Fruit fly (Drosophila melanogaster) whole organism, embryonic: Measurements from ENCODE around the gene Stim.

Experiments
- Ada2b ChIP-seq: fragments of 200-800 bp; sonication (Bioruptor generic); IDR thresholded peaks from 2 replicates; pipeline ENCODE4 v1.3.6; 2022; ENCODE audit warnings: missing biosample characterization, missing genetic modification characterization
- B-H2 ChIP-seq: fragments of 200-800 bp; sonication (Bioruptor generic); optimal IDR thresholded peaks from 2 replicates; lab custom pipeline; 2018; ENCODE audit warnings: missing biosample characterization, mild to moderate bottlenecking, missing genetic modification characterization
- Bgb ChIP-seq: fragments of 200-800 bp; sonication (Bioruptor generic); IDR thresholded peaks from 2 replicates; pipeline ENCODE4 v1.3.6; 2022; ENCODE audit warnings: missing biosample characterization, missing genetic modification characterization; ENCODE audit not compliant: partially characterized antibody
- CG10979 ChIP-seq: fragments of 200-800 bp; sonication (Bioruptor generic); optimal IDR thresholded peaks from 2 replicates; lab custom pipeline; 2018; ENCODE audit warnings: missing biosample characterization, mild to moderate bottlenecking, missing genetic modification characterization, moderate library complexity
- CG11456 ChIP-seq: fragments of 200-800 bp; sonication (Bioruptor generic); IDR thresholded peaks from 3 replicates; pipeline ENCODE4 v1.3.6; 2022; ENCODE audit warnings: missing biosample characterization, missing genetic modification characterization
- CG11695 ChIP-seq: fragments of 200-800 bp; sonication (Bioruptor generic); IDR thresholded peaks from 3 replicates; pipeline ENCODE4 v1.3.6; 2022; ENCODE audit warnings: missing biosample characterization, missing genetic modification characterization
- CG12942 ChIP-seq: fragments of 200-800 bp; sonication (Bioruptor generic); optimal IDR thresholded peaks from 3 replicates; lab custom pipeline; 2016; ENCODE audit warnings: missing biosample characterization, missing genetic modification characterization
- CG13296 ChIP-seq: fragments of 200-800 bp; sonication (Bioruptor generic); optimal IDR thresholded peaks from 3 replicates; lab custom pipeline; 2018; ENCODE audit warnings: missing biosample characterization, mild to moderate bottlenecking, missing genetic modification characterization
- CG14710 ChIP-seq: fragments of 200-800 bp; sonication (Bioruptor generic); optimal IDR thresholded peaks from 3 replicates; lab custom pipeline; 2019; ENCODE audit warnings: missing biosample characterization, mild to moderate bottlenecking, missing genetic modification characterization, moderate library complexity
- CG15011 ChIP-seq: fragments of 200-800 bp; sonication (Bioruptor generic); optimal IDR thresholded peaks from 3 replicates; lab custom pipeline; 2018; ENCODE audit warnings: missing biosample characterization, mild to moderate bottlenecking, missing genetic modification characterization
- CG15073 ChIP-seq: fragments of 200-800 bp; sonication (Bioruptor generic); optimal IDR thresholded peaks from 2 replicates; lab custom pipeline; 2016; ENCODE audit warnings: missing biosample characterization, missing genetic modification characterization
- CG15601 ChIP-seq: fragments of 200-800 bp; sonication (Bioruptor generic); optimal IDR thresholded peaks from 3 replicates; lab custom pipeline; 2019; ENCODE audit warnings: missing biosample characterization, mild to moderate bottlenecking, missing genetic modification characterization, moderate library complexity
- CG18764 ChIP-seq: fragments of 200-800 bp; sonication (Bioruptor generic); optimal IDR thresholded peaks from 3 replicates; lab custom pipeline; 2016; ENCODE audit warnings: missing biosample characterization, missing genetic modification characterization
- CG2199 ChIP-seq: fragments of 200-800 bp; sonication (Bioruptor generic); IDR thresholded peaks from 3 replicates; pipeline ENCODE4 v1.3.6; 2022; ENCODE audit warnings: missing biosample characterization, missing genetic modification characterization
- CG2678 ChIP-seq: fragments of 200-800 bp; sonication (Bioruptor generic); optimal IDR thresholded peaks from 3 replicates; lab custom pipeline; 2019; ENCODE audit warnings: missing biosample characterization, mild to moderate bottlenecking, missing genetic modification characterization, moderate library complexity
- CG30431 ChIP-seq: fragments of 200-800 bp; sonication (Bioruptor generic); optimal IDR thresholded peaks from 2 replicates; lab custom pipeline; 2017; ENCODE audit warnings: missing biosample characterization, missing genetic modification characterization
- CG32772 ChIP-seq: fragments of 200-800 bp; sonication (Bioruptor generic); IDR thresholded peaks from 2 replicates; pipeline ENCODE4 v1.3.6; 2022; ENCODE audit warnings: missing biosample characterization, missing genetic modification characterization
- CG3407 ChIP-seq: fragments of 200-800 bp; sonication (Bioruptor generic); optimal IDR thresholded peaks from 2 replicates; lab custom pipeline; 2018; ENCODE audit warnings: missing biosample characterization, mild to moderate bottlenecking, missing genetic modification characterization
- CG34376 ChIP-seq: fragments of 200-800 bp; sonication (Bioruptor generic); optimal IDR thresholded peaks from 2 replicates; lab custom pipeline; 2018; ENCODE audit warnings: missing biosample characterization, mild to moderate bottlenecking, missing genetic modification characterization
- CG6854 ChIP-seq: fragments of 200-800 bp; sonication (Bioruptor generic); optimal IDR thresholded peaks from 3 replicates; lab custom pipeline; 2017; ENCODE audit warnings: missing biosample characterization, mild to moderate bottlenecking, missing genetic modification characterization
- CG7556 ChIP-seq: fragments of 200-800 bp; sonication (Bioruptor generic); optimal IDR thresholded peaks from 2 replicates; lab custom pipeline; 2017; ENCODE audit warnings: missing biosample characterization, mild to moderate bottlenecking, missing genetic modification characterization
- CG7839 ChIP-seq: fragments of 200-800 bp; sonication (Bioruptor generic); optimal IDR thresholded peaks from 3 replicates; lab custom pipeline; 2018; ENCODE audit warnings: missing biosample characterization, mild to moderate bottlenecking, missing genetic modification characterization, moderate library complexity
- CG7987 ChIP-seq: fragments of 200-800 bp; sonication (Bioruptor generic); optimal IDR thresholded peaks from 2 replicates; lab custom pipeline; 2018; ENCODE audit warnings: missing biosample characterization, mild to moderate bottlenecking, missing genetic modification characterization, moderate library complexity
- CTCF ChIP-seq: fragments of 200-800 bp; sonication (Bioruptor generic); optimal IDR thresholded peaks from 2 replicates; lab custom pipeline; 2017; ENCODE audit warnings: missing biosample characterization, mild to moderate bottlenecking, missing genetic modification characterization, moderate library complexity
- CkIIα-i1 ChIP-seq: fragments of 200-800 bp; sonication (Bioruptor generic); IDR thresholded peaks from 2 replicates; pipeline ENCODE4 v1.3.6; 2022; ENCODE audit warnings: missing biosample characterization, missing genetic modification characterization
- Deaf1 ChIP-seq: fragments of 200-800 bp; optimal IDR thresholded peaks from 3 replicates; lab custom pipeline; 2019; ENCODE audit warnings: missing biosample characterization, mild to moderate bottlenecking, missing genetic modification characterization, moderate library complexity
- Dll ChIP-seq: fragments of 200-800 bp; sonication (Bioruptor generic); IDR thresholded peaks from 4 replicates; pipeline ENCODE4 v1.3.6; 2022; ENCODE audit warnings: missing biosample characterization, missing genetic modification characterization; ENCODE audit not compliant: partially characterized antibody
- Gug ChIP-seq: fragments of 200-800 bp; sonication (Bioruptor generic); IDR thresholded peaks from 4 replicates; pipeline ENCODE4 v1.3.6; 2022; ENCODE audit warnings: missing biosample characterization, missing genetic modification characterization
- HLHmδ ChIP-seq: fragments of 200-800 bp; sonication (Bioruptor generic); optimal IDR thresholded peaks from 2 replicates; lab custom pipeline; 2018; ENCODE audit warnings: missing biosample characterization, mild to moderate bottlenecking, missing genetic modification characterization, moderate library complexity
- Hmr ChIP-seq: fragments of 200-800 bp; sonication (Bioruptor generic); optimal IDR thresholded peaks from 3 replicates; lab custom pipeline; 2017; ENCODE audit warnings: mild to moderate bottlenecking, missing biosample characterization, missing genetic modification reagents, missing genetic modification characterization
- Mad ChIP-seq: fragments of 200-800 bp; sonication (Bioruptor generic); optimal IDR thresholded peaks from 2 replicates; lab custom pipeline; 2016; ENCODE audit warnings: missing biosample characterization, missing genetic modification characterization
- Scr ChIP-seq: fragments of 200-800 bp; sonication (Bioruptor generic); IDR thresholded peaks from 2 replicates; pipeline ENCODE4 v1.3.6; 2022; ENCODE audit warnings: missing biosample characterization, missing genetic modification characterization; ENCODE audit not compliant: partially characterized antibody
- Sin3A ChIP-seq: fragments of >200 bp; optimal IDR thresholded peaks from 2 replicates; lab custom pipeline; 2018
- YL-1 ChIP-seq: fragments of 200-800 bp; sonication (Bioruptor generic); optimal IDR thresholded peaks from 3 replicates; lab custom pipeline; 2017; ENCODE audit warnings: missing biosample characterization, mild to moderate bottlenecking, missing genetic modification characterization
- al ChIP-seq: fragments of 200-800 bp; sonication (Bioruptor generic); IDR thresholded peaks from 2 replicates; pipeline ENCODE4 v1.3.6; 2022; ENCODE audit warnings: missing biosample characterization, missing genetic modification characterization
- amos ChIP-seq: fragments of 200-800 bp; sonication (Bioruptor generic); IDR thresholded peaks from 2 replicates; pipeline ENCODE4 v1.3.6; 2022; ENCODE audit warnings: missing biosample characterization, missing genetic modification characterization; ENCODE audit not compliant: partially characterized antibody
- ci ChIP-seq: fragments of 200-800 bp; sonication (Bioruptor generic); IDR thresholded peaks from 3 replicates; pipeline ENCODE4 v1.3.6; 2022; ENCODE audit warnings: missing biosample characterization, missing genetic modification characterization
- corto ChIP-seq: fragments of 200-800 bp; sonication (Bioruptor generic); optimal IDR thresholded peaks from 2 replicates; lab custom pipeline; 2016; ENCODE audit warnings: missing biosample characterization, mild to moderate bottlenecking, missing genetic modification characterization, moderate library complexity
- cwo ChIP-seq: fragments of 200-800 bp; sonication (Bioruptor generic); optimal IDR thresholded peaks from 3 replicates; lab custom pipeline; 2017; ENCODE audit warnings: missing biosample characterization, missing genetic modification characterization, mild to moderate bottlenecking, moderate library complexity, missing genetic modification reagents
- da ChIP-seq: fragments of 200-800 bp; sonication (Bioruptor generic); optimal IDR thresholded peaks from 2 replicates; lab custom pipeline; 2016; ENCODE audit warnings: missing biosample characterization, missing genetic modification characterization
- dmrt11E ChIP-seq: fragments of 200-800 bp; sonication (Bioruptor generic); optimal IDR thresholded peaks from 3 replicates; lab custom pipeline; 2018; ENCODE audit warnings: missing biosample characterization, mild to moderate bottlenecking, missing genetic modification characterization, moderate library complexity
- dmrt99B ChIP-seq: fragments of 200-800 bp; sonication (Bioruptor generic); optimal IDR thresholded peaks from 2 replicates; lab custom pipeline; 2018; ENCODE audit warnings: missing biosample characterization, mild to moderate bottlenecking, missing genetic modification characterization, moderate library complexity
- fru ChIP-seq: fragments of >200 bp; optimal IDR thresholded peaks from 2 replicates; lab custom pipeline; 2017
- hth ChIP-seq: fragments of >200 bp; optimal IDR thresholded peaks from 2 replicates; lab custom pipeline; 2017; ENCODE audit warnings: inconsistent platforms
- insv ChIP-seq, 2 experiments: fragments of 200-800 bp; sonication (Bioruptor generic); optimal IDR thresholded peaks; 3 replicates each; lab custom pipeline; 2016 to 2018; ENCODE audit warnings: missing biosample characterization in 2 of 2, missing genetic modification characterization in 2 of 2
- jigr1 ChIP-seq: fragments of 200-800 bp; sonication (Bioruptor generic); IDR thresholded peaks from 3 replicates; pipeline ENCODE4 v1.3.6; 2022; ENCODE audit warnings: missing biosample characterization, missing genetic modification characterization
- luna ChIP-seq: fragments of 200-800 bp; sonication (Bioruptor generic); optimal IDR thresholded peaks from 2 replicates; lab custom pipeline; 2016; ENCODE audit warnings: missing biosample characterization, missing genetic modification characterization
- prd ChIP-seq, 3 experiments: fragments of >200 bp in 2 of 3; fragments of 200-800 bp in 1 of 3; sonication (Bioruptor generic) in 1 of 3; optimal IDR thresholded peaks in 2 of 3; IDR thresholded peaks in 1 of 3; 2 replicates in 2 of 3; 3 replicates in 1 of 3; pipeline versions ENCODE4 v1.3.6 to Lab custom; 2017 to 2022; ENCODE audit warnings: missing biosample characterization in 1 of 3, missing genetic modification characterization in 1 of 3
- ro ChIP-seq: fragments of 200-800 bp; sonication (Bioruptor generic); IDR thresholded peaks from 2 replicates; pipeline ENCODE4 v1.3.6; 2022; ENCODE audit warnings: missing biosample characterization, missing genetic modification characterization
- zf30C ChIP-seq: fragments of 200-800 bp; sonication (Bioruptor generic); optimal IDR thresholded peaks from 3 replicates; lab custom pipeline; 2018; ENCODE audit warnings: missing biosample characterization, mild to moderate bottlenecking, missing genetic modification characterization

Stim gene

dm6 chrX:15886411-15887246 lies 53.6 kb downstream of the Stim start (continued):
- peak; percentile 36; the same call in 1 of the 4 replicates for TF ChIP-seq Dll
- peak; percentile 55 for TF ChIP-seq CTCF (GFP tag; lab: Kevin White, UChicago)
- TF ChIP-seq luna: no peak
- no peak for TF ChIP-seq Gug (GFP tag; lab: Robert Waterston, UW)
- TF ChIP-seq Scr (GFP tag; lab: Robert Waterston, UW): no peak
- no peak for TF ChIP-seq CG18764
- peak; percentile 34; the same call in 1 of the 3 replicates for TF ChIP-seq ci
- TF ChIP-seq amos (GFP tag; lab: Robert Waterston, UW): peak; percentile 58; the same call in 1 of the 2 replicates
- TF ChIP-seq dmrt11E: no peak
- TF ChIP-seq prd (optimal IDR thresholded peaks at IDR 0.05; lab: Kevin White, UChicago): no peak
- no peak for TF ChIP-seq prd (GFP tag; IDR thresholded peaks at IDR 0.05; lab: Robert Waterston, UW)
- TF ChIP-seq ro: no peak
- peak; percentile 32 for TF ChIP-seq B-H2
- no peak for TF ChIP-seq CG7839 (tag; lab: Kevin White, UChicago)
- no peak; the same call in 1 of the 2 replicates for TF ChIP-seq CG32772 (GFP tag; lab: Robert Waterston, UW)
- no peak for TF ChIP-seq CG12942 (GFP tag; lab: Kevin White, UChicago)
- no peak for TF ChIP-seq CG15073 (GFP tag; lab: Kevin White, UChicago)
- TF ChIP-seq Hmr (GFP tag; lab: Kevin White, UChicago): no peak
- peak; percentile 88 for TF ChIP-seq Deaf1 (tag; lab: Kevin White, UChicago)
- TF ChIP-seq da (GFP tag; lab: Kevin White, UChicago): no peak
- TF ChIP-seq cwo: no peak
- TF ChIP-seq jigr1 (GFP tag; lab: Robert Waterston, UW): no peak
- no peak for TF ChIP-seq fru (lab: Kevin White, UChicago)
- TF ChIP-seq hth: no peak
- no peak for TF ChIP-seq CG7987 (GFP tag; lab: Kevin White, UChicago)
- TF ChIP-seq CG34376 (GFP tag; lab: Kevin White, UChicago): peak; percentile 89
- TF ChIP-seq CG10979: no peak
- TF ChIP-seq al (GFP tag; lab: Robert Waterston, UW): no peak
- peak; percentile 17 for TF ChIP-seq CG14710 (tag; lab: Kevin White, UChicago)
- no peak for TF ChIP-seq Sin3A
- peak; percentile 7 for TF ChIP-seq CG6854 (GFP tag; lab: Kevin White, UChicago)
- TF ChIP-seq dmrt99B (tag; lab: Kevin White, UChicago): no peak
- TF ChIP-seq CG11695: no peak
- TF ChIP-seq Bgb (GFP tag; lab: Robert Waterston, UW): peak; percentile 58
- TF ChIP-seq zf30C (GFP tag; lab: Kevin White, UChicago): peak; percentile 85
- TF ChIP-seq insv (GFP tag; optimal IDR thresholded peaks at IDR 0.05; lab: Kevin White, UChicago): peak in 1 of 2 experiments; percentile 43
- no peak for TF ChIP-seq CG11456 (GFP tag; lab: Robert Waterston, UW)
- TF ChIP-seq Mad (GFP tag; lab: Kevin White, UChicago): no peak
- peak; percentile 10 for TF ChIP-seq corto (GFP tag; lab: Kevin White, UChicago)
- TF ChIP-seq CG15011 (GFP tag; lab: Kevin White, UChicago): no peak
- no peak for TF ChIP-seq CG13296 (GFP tag; lab: Kevin White, UChicago)
- peak; percentile 84 for TF ChIP-seq YL-1 (GFP tag; lab: Kevin White, UChicago)
- 0 out of 3 replicates have a peak, but pooled peaks have one; percentile 62 for TF ChIP-seq CG2199 (GFP tag; lab: Robert Waterston, UW)
- no peak for TF ChIP-seq CG2678 (tag; lab: Kevin White, UChicago)
- no peak for TF ChIP-seq CG7556 (GFP tag; lab: Kevin White, UChicago)
- TF ChIP-seq CG30431 (GFP tag; lab: Kevin White, UChicago): no peak
- no peak for TF ChIP-seq CkIIα-i1 (GFP tag; lab: Robert Waterston, UW)
- TF ChIP-seq HLHmδ (GFP tag; lab: Kevin White, UChicago): no peak
- no peak for TF ChIP-seq Ada2b (GFP tag; lab: Robert Waterston, UW)
- TF ChIP-seq CG3407: no peak
- TF ChIP-seq CG15601: no peak
